Worm (Caenorhabditis elegans): ENCODE results near the gene R02E4.1.

- TF ChIP-seq elt-2 (tag; optimal IDR thresholded peaks at IDR 0.05) (no peak), lin-15B (tag; optimal IDR thresholded peaks at IDR 0.05) (no peak), efl-3 (GFP tag; optimal IDR thresholded peaks at IDR 0.05) (no peak), sox-4 (tag; optimal IDR thresholded peaks at IDR 0.05) (no peak), ama-1 (optimal IDR thresholded peaks at IDR 0.05) (no peak)
Observed at ce11 chrX:4138413-4139193, 34.3 kb upstream of the R02E4.1 start.
